Worm (Caenorhabditis elegans): Measurements from ENCODE around the gene dlc-5.

Gene dlc-5

ce11 chrIV:6438051-6438450 lies at the start of gene dlc-5:
Gene dlc-5 (plus strand): TSS chrIV:6438204.
- TF ChIP-seq fkh-2 (tag; optimal IDR thresholded peaks at IDR 0.05): no peak
- no peak for TF ChIP-seq hmg-11 (tag; optimal IDR thresholded peaks at IDR 0.05)
- TF ChIP-seq nhr-11 (tag; optimal IDR thresholded peaks at IDR 0.05): no peak
- peak; percentile 57 for TF ChIP-seq pha-4 (tag; optimal IDR thresholded peaks at IDR 0.05)
- no peak for TF ChIP-seq mdl-1 (tag; optimal IDR thresholded peaks at IDR 0.05)

ce11 chrIV:6388550-6388949 lies 49.5 kb upstream of the dlc-5 start:
- TF ChIP-seq nhr-237 (tag; optimal IDR thresholded peaks at IDR 0.05): no peak
- no peak for TF ChIP-seq R02D3.7 (tag; optimal IDR thresholded peaks at IDR 0.05)
- TF ChIP-seq fos-1 (tag; optimal IDR thresholded peaks at IDR 0.05): no peak
- no peak for TF ChIP-seq unc-39 (tag; optimal IDR thresholded peaks at IDR 0.05)
- no peak for TF ChIP-seq fkh-10 (GFP tag; optimal IDR thresholded peaks at IDR 0.05)
- TF ChIP-seq nhr-12 (tag; optimal IDR thresholded peaks at IDR 0.05): no peak
- no peak for TF ChIP-seq snpc-4 (tag; optimal IDR thresholded peaks at IDR 0.05)
- no peak for TF ChIP-seq zag-1 (tag; optimal IDR thresholded peaks at IDR 0.05)
- TF ChIP-seq hmg-11 (tag; optimal IDR thresholded peaks at IDR 0.05): no peak
- TF ChIP-seq elt-1 (tag; optimal IDR thresholded peaks at IDR 0.05): no peak
- no peak for TF ChIP-seq nhr-67 (tag; optimal IDR thresholded peaks at IDR 0.05)
- no peak for TF ChIP-seq eor-1 (tag; optimal IDR thresholded peaks at IDR 0.05)
- no peak for TF ChIP-seq nhr-25 (tag; optimal IDR thresholded peaks at IDR 0.05)

- TF ChIP-seq egl-27 (tag; optimal IDR thresholded peaks at IDR 0.05) (no peak), unc-39 (tag; optimal IDR thresholded peaks at IDR 0.05) (no peak), ceh-28 (tag; optimal IDR thresholded peaks at IDR 0.05) (no peak), fkh-10 (GFP tag; optimal IDR thresholded peaks at IDR 0.05) (no peak), elt-2 (tag; optimal IDR thresholded peaks at IDR 0.05) (no peak), snpc-4 (tag; optimal IDR thresholded peaks at IDR 0.05) (no peak), nfya-1 (tag; optimal IDR thresholded peaks at IDR 0.05; ENCODE audit: insufficient read depth) (peak; percentile 86)
Observed at ce11 chrIV:6391566-6391965, 46.4 kb upstream of the dlc-5 start.

ce11 chrIV:6393329-6393728 lies 44.7 kb upstream of the dlc-5 start:
- TF ChIP-seq nhr-11 (tag; optimal IDR thresholded peaks at IDR 0.05) (peak; percentile 73), nfya-1 (tag; optimal IDR thresholded peaks at IDR 0.05; ENCODE audit: insufficient read depth) (peak; percentile 60), nhr-25 (tag; optimal IDR thresholded peaks at IDR 0.05) (no peak), jun-1 (tag; optimal IDR thresholded peaks at IDR 0.05) (no peak), skn-1 (tag; optimal IDR thresholded peaks at IDR 0.05) (peak; percentile 78), elt-1 (tag; optimal IDR thresholded peaks at IDR 0.05) (no peak), ceh-16 (tag; optimal IDR thresholded peaks at IDR 0.05) (no peak), lin-15B (tag; optimal IDR thresholded peaks at IDR 0.05) (peak; percentile 27), egl-5 (tag; optimal IDR thresholded peaks at IDR 0.05) (peak; percentile 51)

ce11 chrIV:6395190-6395589 lies 42.8 kb upstream of the dlc-5 start:
- peak; percentile 52 for TF ChIP-seq fkh-10 (GFP tag; optimal IDR thresholded peaks at IDR 0.05)
- TF ChIP-seq sea-2 (GFP tag; optimal IDR thresholded peaks at IDR 0.05): no peak
- no peak for TF ChIP-seq jun-1 (tag; optimal IDR thresholded peaks at IDR 0.05)
- TF ChIP-seq pha-4 (tag; optimal IDR thresholded peaks at IDR 0.05): no peak

ce11 chrIV:6402386-6402905 lies 35.6 kb upstream of the dlc-5 start, which contains the start of gene sfrp-1:
Gene sfrp-1 (minus strand): TSS chrIV:6402436.
- TF ChIP-seq ztf-4 (tag; optimal IDR thresholded peaks at IDR 0.05): no peak

- TF ChIP-seq ceh-28 (tag; optimal IDR thresholded peaks at IDR 0.05): no peak
Observed at ce11 chrIV:6403399-6403798, 34.6 kb upstream of the dlc-5 start.

- TF ChIP-seq ceh-9 (tag; optimal IDR thresholded peaks at IDR 0.05) (no peak), unc-62 (GFP tag; optimal IDR thresholded peaks at IDR 0.05) (no peak), nhr-43 (tag; optimal IDR thresholded peaks at IDR 0.05; ENCODE audit: poor library complexity, severe bottlenecking) (no peak), lin-39 (tag; optimal IDR thresholded peaks at IDR 0.05) (no peak), elt-3 (tag; optimal IDR thresholded peaks at IDR 0.05) (no peak), sea-2 (GFP tag; optimal IDR thresholded peaks at IDR 0.05) (no peak), nhr-237 (tag; optimal IDR thresholded peaks at IDR 0.05) (no peak), ceh-16 (tag; optimal IDR thresholded peaks at IDR 0.05) (no peak), R02D3.7 (tag; optimal IDR thresholded peaks at IDR 0.05) (no peak), snpc-4 (tag; optimal IDR thresholded peaks at IDR 0.05) (no peak)
Observed at ce11 chrIV:6404871-6405270, 33.1 kb upstream of the dlc-5 start, which contains the start of gene srv-13. Gene srv-13 (plus strand): TSS chrIV:6405171.
